Worm (Caenorhabditis elegans) whole organism, young adult: ENCODE data around the gene sphr-1.

Source experiments
- B0336.3 ChIP-seq: fragments of 200-800 bp; sonication (Bioruptor generic); IDR thresholded peaks from 2 replicates; pipeline ENCODE4 v1.3.6; 2022; ENCODE audit warnings: missing genetic modification characterization, missing compliant biosample characterization
- F37B4.10 ChIP-seq: fragments of 200-800 bp; sonication (Bioruptor generic); IDR thresholded peaks from 2 replicates; pipeline ENCODE4 v1.3.6; 2022; ENCODE audit warnings: missing genetic modification characterization, missing compliant biosample characterization
- F49E8.2 ChIP-seq: sonication (generic microtip); optimal IDR thresholded peaks from 3 replicates; lab custom pipeline; 2017; ENCODE audit warnings: missing genetic modification characterization, mild to moderate bottlenecking, missing compliant biosample characterization, antibody characterized with exemption, moderate library complexity; ENCODE audit not compliant: insufficient read depth
- F57A8.1 ChIP-seq: fragments of 200-800 bp; sonication (Bioruptor generic); optimal IDR thresholded peaks from 2 replicates; lab custom pipeline; 2018; ENCODE audit warnings: mild to moderate bottlenecking, missing genetic modification characterization, moderate library complexity, missing compliant biosample characterization
- T26A5.8 ChIP-seq: sonication (generic microtip); optimal IDR thresholded peaks from 2 replicates; lab custom pipeline; 2016; ENCODE audit warnings: missing genetic modification characterization, missing compliant biosample characterization
- Y53G8AR.9 ChIP-seq: fragments of 200-800 bp; sonication (Bioruptor generic); conservative IDR thresholded peaks from 2 replicates; pipeline ENCODE4 v1.3.6; 2022; ENCODE audit warnings: missing genetic modification reagents, missing genetic modification characterization, missing compliant biosample characterization
- Y67H2A.10 ChIP-seq: fragments of 200-800 bp; sonication (Bioruptor generic); conservative IDR thresholded peaks from 2 replicates; pipeline ENCODE4 v1.3.6; 2022; ENCODE audit warnings: missing genetic modification reagents, missing genetic modification characterization, missing compliant biosample characterization
- Y79H2A.3 ChIP-seq: fragments of 200-800 bp; sonication (Bioruptor generic); conservative IDR thresholded peaks from 2 replicates; pipeline ENCODE4 v1.3.6; 2022; ENCODE audit warnings: missing genetic modification reagents, missing genetic modification characterization, missing compliant biosample characterization
- akir-1 ChIP-seq: fragments of 200-800 bp; sonication (Bioruptor generic); optimal IDR thresholded peaks from 2 replicates; lab custom pipeline; 2018; ENCODE audit warnings: mild to moderate bottlenecking, missing genetic modification characterization, moderate library complexity, missing compliant biosample characterization
- attf-5 ChIP-seq: fragments of 200-800 bp; sonication (Bioruptor generic); optimal IDR thresholded peaks from 2 replicates; lab custom pipeline; 2018; ENCODE audit warnings: mild to moderate bottlenecking, missing genetic modification characterization, missing compliant biosample characterization
- ccch-3 ChIP-seq: fragments of 200-800 bp; sonication (Bioruptor generic); optimal IDR thresholded peaks from 2 replicates; lab custom pipeline; 2018; ENCODE audit warnings: mild to moderate bottlenecking, missing genetic modification characterization, missing compliant biosample characterization
- cebp-2 ChIP-seq: fragments of 200-800 bp; sonication (Bioruptor generic); IDR thresholded peaks from 2 replicates; pipeline ENCODE4 v1.3.6; 2022; ENCODE audit warnings: missing genetic modification characterization, missing compliant biosample characterization
- ceh-100 ChIP-seq: fragments of 200-800 bp; sonication (Bioruptor generic); IDR thresholded peaks from 2 replicates; pipeline ENCODE4 v1.3.6; 2022; ENCODE audit warnings: missing genetic modification reagents, missing genetic modification characterization, missing compliant biosample characterization
- ceh-27 ChIP-seq: fragments of 200-800 bp; sonication (Bioruptor generic); optimal IDR thresholded peaks from 2 replicates; lab custom pipeline; 2018; ENCODE audit warnings: mild to moderate bottlenecking, missing genetic modification characterization, moderate library complexity, missing compliant biosample characterization
- ceh-91 ChIP-seq: fragments of 200-800 bp; sonication (Bioruptor generic); IDR thresholded peaks from 2 replicates; pipeline ENCODE4 v1.3.6; 2022; ENCODE audit warnings: missing genetic modification reagents, missing genetic modification characterization, missing compliant biosample characterization
- chd-7 ChIP-seq: sonication (generic microtip); optimal IDR thresholded peaks from 2 replicates; lab custom pipeline; 2016; ENCODE audit warnings: mild to moderate bottlenecking, missing genetic modification characterization, moderate library complexity, missing compliant biosample characterization
- dpl-1 ChIP-seq: fragments of 150-350 bp; optimal IDR thresholded peaks from 2 replicates; lab custom pipeline; 2014; ENCODE audit warnings: missing biosample characterization, missing genetic modification reagents, missing genetic modification characterization
- efl-1 ChIP-seq: fragments of 150-350 bp; optimal IDR thresholded peaks from 2 replicates; lab custom pipeline; 2014; ENCODE audit warnings: missing biosample characterization, missing genetic modification reagents, missing genetic modification characterization
- ekl-4 ChIP-seq: fragments of 200-800 bp; sonication (Bioruptor generic); IDR thresholded peaks from 2 replicates; pipeline ENCODE4 v1.3.6; 2022; ENCODE audit warnings: missing genetic modification reagents, missing genetic modification characterization, missing compliant biosample characterization
- ets-4 ChIP-seq: fragments of 200-800 bp; sonication (Bioruptor generic); optimal IDR thresholded peaks from 2 replicates; lab custom pipeline; 2018; ENCODE audit warnings: mild to moderate bottlenecking, missing genetic modification characterization, missing compliant biosample characterization
- hmg-1.2 ChIP-seq: fragments of 200-800 bp; sonication (Bioruptor generic); IDR thresholded peaks from 2 replicates; pipeline ENCODE4 v1.3.6; 2022; ENCODE audit warnings: missing genetic modification reagents, missing genetic modification characterization, missing compliant biosample characterization
- let-607 ChIP-seq, 2 experiments: fragments of 200-800 bp in 1 of 2; sonication (Bioruptor generic) in 1 of 2; sonication (generic microtip) in 1 of 2; optimal IDR thresholded peaks; 2 replicates each; lab custom pipeline; 2016 to 2018; ENCODE audit warnings: mild to moderate bottlenecking in 2 of 2, missing compliant biosample characterization in 2 of 2, missing genetic modification characterization in 2 of 2, moderate library complexity in 2 of 2, missing genotype in 1 of 2
- lin-35 ChIP-seq, 3 experiments: fragments of 150-350 bp in 2 of 3; sonication (generic microtip) in 1 of 3; optimal IDR thresholded peaks; 2 replicates each; lab custom pipeline; 2014 to 2018; ENCODE audit warnings: missing biosample characterization in 3 of 3, missing genetic modification characterization in 3 of 3, missing genetic modification reagents in 3 of 3
- lin-40 ChIP-seq: sonication (generic microtip); optimal IDR thresholded peaks from 2 replicates; lab custom pipeline; 2016; ENCODE audit warnings: missing genetic modification characterization, mild to moderate bottlenecking, missing compliant biosample characterization, missing genotype, missing genetic modification reagents
- madf-3 ChIP-seq: fragments of 200-800 bp; sonication (Bioruptor generic); IDR thresholded peaks from 2 replicates; pipeline ENCODE4 v1.3.6; 2022; ENCODE audit warnings: missing genetic modification reagents, missing genetic modification characterization, missing compliant biosample characterization
- madf-6 ChIP-seq: fragments of 200-800 bp; sonication (Bioruptor generic); IDR thresholded peaks from 2 replicates; pipeline ENCODE4 v1.3.6; 2022; ENCODE audit warnings: missing genetic modification reagents, missing genetic modification characterization, missing compliant biosample characterization
- madf-8 ChIP-seq: fragments of 200-800 bp; sonication (Bioruptor generic); conservative IDR thresholded peaks from 2 replicates; pipeline ENCODE4 v1.3.6; 2022; ENCODE audit warnings: missing genetic modification reagents, missing genetic modification characterization, missing compliant biosample characterization
- nfya-2 ChIP-seq: fragments of 200-800 bp; sonication (Bioruptor generic); IDR thresholded peaks from 2 replicates; pipeline ENCODE4 v1.3.6; 2022; ENCODE audit warnings: missing genetic modification reagents, missing genetic modification characterization, missing compliant biosample characterization
- nfyb-1 ChIP-seq: fragments of 200-800 bp; sonication (Bioruptor generic); IDR thresholded peaks from 2 replicates; pipeline ENCODE4 v1.3.6; 2022; ENCODE audit warnings: missing genetic modification reagents, missing genetic modification characterization, missing compliant biosample characterization
- nhr-80 ChIP-seq: sonication (generic microtip); optimal IDR thresholded peaks from 2 replicates; lab custom pipeline; 2016; ENCODE audit warnings: missing genetic modification characterization, missing compliant biosample characterization
- nhr-90 ChIP-seq: sonication (generic microtip); optimal IDR thresholded peaks from 2 replicates; lab custom pipeline; 2016; ENCODE audit warnings: missing genotype, mild to moderate bottlenecking, missing genetic modification characterization, missing compliant biosample characterization
- pbrm-1 ChIP-seq: fragments of 200-800 bp; sonication (Bioruptor generic); IDR thresholded peaks from 2 replicates; pipeline ENCODE4 v1.3.6; 2022; ENCODE audit warnings: missing genetic modification reagents, missing genetic modification characterization, missing compliant biosample characterization
- pha-4 ChIP-seq: fragments of 150-350 bp; sonication (generic microtip); optimal IDR thresholded peaks from 2 replicates; lab custom pipeline; 2014; ENCODE audit warnings: missing biosample characterization, missing genetic modification reagents, missing genetic modification characterization
- rcor-1 ChIP-seq: fragments of 200-800 bp; sonication (Bioruptor generic); IDR thresholded peaks from 2 replicates; pipeline ENCODE4 v1.3.6; 2022; ENCODE audit warnings: missing genetic modification reagents, missing genetic modification characterization, missing compliant biosample characterization
- sea-2 ChIP-seq: fragments of 200-800 bp; sonication (Bioruptor generic); IDR thresholded peaks from 2 replicates; pipeline ENCODE4 v1.3.6; 2022; ENCODE audit warnings: missing genetic modification characterization, missing compliant biosample characterization
- snpc-1.3 ChIP-seq: sonication (generic microtip); optimal IDR thresholded peaks from 2 replicates; lab custom pipeline; 2017; ENCODE audit warnings: missing genetic modification characterization, mild to moderate bottlenecking, missing compliant biosample characterization, antibody characterized with exemption, moderate library complexity, missing genotype, missing genetic modification reagents; ENCODE audit not compliant: insufficient read depth
- snpc-4 ChIP-seq, 5 experiments: fragments of 150-350 bp in 1 of 5; sonication (generic microtip) in 4 of 5; optimal IDR thresholded peaks; 2 replicates each; lab custom pipeline; 2014 to 2018; ENCODE audit warnings: missing genetic modification characterization in 5 of 5, missing biosample characterization in 3 of 5, antibody characterized with exemption in 2 of 5, mild to moderate bottlenecking in 2 of 5, missing compliant biosample characterization in 2 of 5, missing genotype in 2 of 5, moderate library complexity in 2 of 5, missing genetic modification reagents in 1 of 5
- unc-62 ChIP-seq: fragments of 150-350 bp; optimal IDR thresholded peaks from 2 replicates; lab custom pipeline; 2014; ENCODE audit warnings: missing biosample characterization, missing genetic modification reagents, missing genetic modification characterization
- ztf-18 ChIP-seq: sonication (generic microtip); optimal IDR thresholded peaks from 2 replicates; lab custom pipeline; 2016; ENCODE audit warnings: missing genotype, mild to moderate bottlenecking, missing genetic modification characterization, missing compliant biosample characterization

Gene sphr-1

ce11 chrV:9225675-9226144, 34.3 kb downstream of the sphr-1 start, which contains the start of gene F07C3.2:
Gene F07C3.2, plus strand, starts transcription at chrV:9226094.
- TF ChIP-seq snpc-1.3, result no peak
- no peak for TF ChIP-seq let-607 (tag; optimal IDR thresholded peaks at IDR 0.05; lab: Kevin White, UChicago)
- TF ChIP-seq F37B4.10 (GFP tag; lab: Robert Waterston, UW), result no peak
- no peak for TF ChIP-seq nhr-90 (tag; lab: Kevin White, UChicago)
- no peak for TF ChIP-seq unc-62
- TF ChIP-seq Y79H2A.3 (GFP tag; lab: Robert Waterston, UW), result no peak
- TF ChIP-seq, all 124 proteins: peak for 0

ce11 chrV:9232296-9232695, 40.9 kb downstream of the sphr-1 start, which contains the start of gene F07C3.3:
Gene F07C3.3, minus strand, starts transcription at chrV:9232396.
- TF ChIP-seq F57A8.1 (no peak), F49E8.2 (no peak), T26A5.8 (tag; lab: Kevin White, UChicago) (no peak), B0336.3 (GFP tag; lab: Robert Waterston, UW) (no peak), chd-7 (tag; lab: Kevin White, UChicago) (no peak), nfya-2 (GFP tag; lab: Robert Waterston, UW) (no peak), snpc-4 (GFP tag; optimal IDR thresholded peaks at IDR 0.05; lab: Kevin White, UChicago) (no peak), snpc-4 (tag; optimal IDR thresholded peaks at IDR 0.05; lab: Kevin White, UChicago) (no peak), ccch-3 (GFP tag; lab: Kevin White, UChicago) (no peak), ceh-100 (GFP tag; lab: Robert Waterston, UW) (no peak), Y67H2A.10 (GFP tag; lab: Robert Waterston, UW) (no peak), akir-1 (GFP tag; lab: Kevin White, UChicago) (no peak), nfyb-1 (GFP tag; lab: Robert Waterston, UW) (no peak), cebp-2 (GFP tag; lab: Robert Waterston, UW) (no peak), ets-4 (no peak), Y79H2A.3 (GFP tag; lab: Robert Waterston, UW) (no peak), F37B4.10 (GFP tag; lab: Robert Waterston, UW) (no peak), sea-2 (GFP tag; lab: Robert Waterston, UW) (no peak)

ce11 chrV:9243171-9243996, 52.0 kb downstream of the sphr-1 start, which contains the start of gene glo-4:
Gene glo-4, minus strand, starts transcription at chrV:9243221.
- TF ChIP-seq snpc-4 (GFP tag; optimal IDR thresholded peaks at IDR 0.05; lab: Kevin White, UChicago) (no peak), snpc-4 (tag; optimal IDR thresholded peaks at IDR 0.05; lab: Kevin White, UChicago) (peak in 1 of 4 experiments; percentile 11), ztf-18 (tag; lab: Kevin White, UChicago) (peak; percentile 91), attf-5 (GFP tag; lab: Kevin White, UChicago) (no peak), madf-8 (GFP tag; lab: Robert Waterston, UW) (peak; percentile 50), hmg-1.2 (GFP tag; lab: Robert Waterston, UW) (peak; percentile 69), akir-1 (GFP tag; lab: Kevin White, UChicago) (no peak), lin-40 (tag; lab: Kevin White, UChicago) (peak; percentile 68), ceh-91 (GFP tag; lab: Robert Waterston, UW) (no peak), ekl-4 (GFP tag; lab: Robert Waterston, UW) (peak; percentile 24; the same call in 1 of the 2 replicates), rcor-1 (GFP tag; lab: Robert Waterston, UW) (peak; percentile 49; the same call in 1 of the 2 replicates), efl-1 (GFP tag; lab: Kevin White, UChicago) (peak; percentile 71), lin-35 (GFP tag; optimal IDR thresholded peaks at IDR 0.05; lab: Kevin White, UChicago) (peak in 1 of 3 experiments; percentile 81), dpl-1 (peak; percentile 56), ceh-27 (peak; percentile 47), pbrm-1 (GFP tag; lab: Robert Waterston, UW) (0 out of 2 replicates have a peak, but pooled peaks have one; percentile 54), let-607 (tag; optimal IDR thresholded peaks at IDR 0.05; lab: Kevin White, UChicago) (peak in 1 of 2 experiments; percentile 3), nhr-90 (tag; lab: Kevin White, UChicago) (no peak), madf-6 (GFP tag; lab: Robert Waterston, UW) (peak; percentile 73), nhr-80 (tag; lab: Kevin White, UChicago) (peak; percentile 62), pha-4 (tag; lab: Kevin White, UChicago) (no peak), Y53G8AR.9 (peak; percentile 71; the same call in 1 of the 2 replicates), madf-3 (GFP tag; lab: Robert Waterston, UW) (0 out of 2 replicates have a peak, but pooled peaks have one; percentile 71)
- TF ChIP-seq, all 124 proteins: peak for 17
